Fruit fly (Drosophila melanogaster): ENCODE data around the gene S-Lap3.

S-Lap3 gene

dm6 chr3L:10516707-10517450 is 51.9 kb downstream of the S-Lap3 start (continued):
- TF ChIP-seq CG2199 (GFP tag; IDR thresholded peaks at IDR 0.05) (peak; percentile 82; the same call in 2 of the 3 replicates), CG7271 (tag; optimal IDR thresholded peaks at IDR 0.05) (no peak), gt (GFP tag; IDR thresholded peaks at IDR 0.05) (no peak), amos (GFP tag; IDR thresholded peaks at IDR 0.05; ENCODE audit: partially characterized antibody) (no peak), CG3407 (GFP tag; optimal IDR thresholded peaks at IDR 0.05) (no peak), CG2120 (GFP tag; optimal IDR thresholded peaks at IDR 0.05) (no peak), BtbVII (GFP tag; optimal IDR thresholded peaks at IDR 0.05) (no peak), disco-r (GFP tag; optimal IDR thresholded peaks at IDR 0.05) (no peak), hkb (optimal IDR thresholded peaks at IDR 0.05) (no peak), hkb (GFP tag; IDR thresholded peaks at IDR 0.05) (no peak), CG17328 (GFP tag; IDR thresholded peaks at IDR 0.05) (no peak), Dip3 (GFP tag; optimal IDR thresholded peaks at IDR 0.05) (no peak)

- peak; percentile 20 for TF ChIP-seq Med (GFP tag)
- TF ChIP-seq fd102C (GFP tag; optimal IDR thresholded peaks at IDR 0.05) = no peak
- TF ChIP-seq sqz (GFP tag; optimal IDR thresholded peaks at IDR 0.05) = peak; percentile 77
- TF ChIP-seq hkb (optimal IDR thresholded peaks at IDR 0.05) = no peak
- TF ChIP-seq hkb (GFP tag; IDR thresholded peaks at IDR 0.05) = no peak
- no peak for TF ChIP-seq amos (GFP tag; IDR thresholded peaks at IDR 0.05; ENCODE audit: partially characterized antibody)
- peak; percentile 1 for TF ChIP-seq pros (GFP tag; optimal IDR thresholded peaks at IDR 0.05)
- TF ChIP-seq sens (GFP tag) = peak; percentile 74
- TF ChIP-seq CG13296 (GFP tag; optimal IDR thresholded peaks at IDR 0.05) = no peak
- no peak for TF ChIP-seq luna (GFP tag; optimal IDR thresholded peaks at IDR 0.05)
- TF ChIP-seq Sry-δ (GFP tag; optimal IDR thresholded peaks at IDR 0.05) = no peak
- 0 out of 2 replicates have a peak, but pooled peaks have one; percentile 36 for TF ChIP-seq CG32772 (GFP tag; IDR thresholded peaks at IDR 0.05)
- peak; percentile 36; the same call in 2 of the 3 replicates for TF ChIP-seq CG2199 (GFP tag; IDR thresholded peaks at IDR 0.05)
- TF ChIP-seq abd-A (tag; optimal IDR thresholded peaks at IDR 0.05) = peak; percentile 32
- no peak for TF ChIP-seq CG34376 (GFP tag; optimal IDR thresholded peaks at IDR 0.05)
- TF ChIP-seq CG16863 (GFP tag; optimal IDR thresholded peaks at IDR 0.05) = no peak
- TF ChIP-seq chm (GFP tag; IDR thresholded peaks at IDR 0.05) = peak; percentile 29; the same call in 1 of the 2 replicates
- TF ChIP-seq CG32532 (GFP tag; IDR thresholded peaks at IDR 0.05) = no peak
- TF ChIP-seq CG13287 (GFP tag; IDR thresholded peaks at IDR 0.05; ENCODE audit: partially characterized antibody) = 0 out of 2 replicates have a peak, but pooled peaks have one; percentile 7
- TF ChIP-seq CG30020 (tag; optimal IDR thresholded peaks at IDR 0.05) = no peak
- no peak for TF ChIP-seq CG11398 (GFP tag; optimal IDR thresholded peaks at IDR 0.05)
- peak; percentile 62 for TF ChIP-seq CG15073 (GFP tag; optimal IDR thresholded peaks at IDR 0.05)
- TF ChIP-seq Nf-YB (GFP tag; optimal IDR thresholded peaks at IDR 0.05) = no peak
- TF ChIP-seq Jarid2 (GFP tag; optimal IDR thresholded peaks at IDR 0.05) = no peak
- TF ChIP-seq ci (GFP tag; IDR thresholded peaks at IDR 0.05) = 0 out of 3 replicates have a peak, but pooled peaks have one; percentile 20
- TF ChIP-seq Trl (optimal IDR thresholded peaks at IDR 0.05) = peak; percentile 27 to 38
- TF ChIP-seq Trl (GFP tag; optimal IDR thresholded peaks at IDR 0.05) = no peak
- TF ChIP-seq CG10462 (GFP tag; optimal IDR thresholded peaks at IDR 0.05) = no peak
- TF ChIP-seq CG12391 (tag; optimal IDR thresholded peaks at IDR 0.05) = no peak
- TF ChIP-seq Meics (GFP tag; optimal IDR thresholded peaks at IDR 0.05) = no peak
- TF ChIP-seq CG17802 (tag; optimal IDR thresholded peaks at IDR 0.05) = no peak
- TF ChIP-seq BEAF-32 (GFP tag; optimal IDR thresholded peaks at IDR 0.05) = no peak
- TF ChIP-seq CG1832 (GFP tag; optimal IDR thresholded peaks at IDR 0.05) = peak; percentile 87
- peak; percentile 76 for TF ChIP-seq psq (GFP tag; optimal IDR thresholded peaks at IDR 0.05)
- no peak for TF ChIP-seq Drgx (GFP tag; IDR thresholded peaks at IDR 0.05)
- no peak for TF ChIP-seq vnd (GFP tag; IDR thresholded peaks at IDR 0.05; ENCODE audit: partially characterized antibody)
- no peak for TF ChIP-seq Tbp (GFP tag; optimal IDR thresholded peaks at IDR 0.05)
- no peak for TF ChIP-seq pum (GFP tag; optimal IDR thresholded peaks at IDR 0.05)
These were observed 52.7 kb downstream of the S-Lap3 start for dm6 chr3L:10517451-10518385.
